Worm (Caenorhabditis elegans) whole organism, L1 larva: Measurements from ENCODE around the gene C34C6.3.

Source experiments
- aly-2 ChIP-seq: fragments of 150-350 bp; optimal IDR thresholded peaks from 2 replicates; lab custom pipeline; 2014; ENCODE audit warnings: missing biosample characterization, missing genetic modification characterization
- egl-27 ChIP-seq, 2 experiments: fragments of 150-350 bp in 1 of 2; sonication (generic microtip); optimal IDR thresholded peaks; 3 replicates each; lab custom pipeline; 2017 to 2018; ENCODE audit warnings: missing biosample characterization in 2 of 2, missing genetic modification characterization in 2 of 2, missing genetic modification reagents in 2 of 2
- fkh-10 ChIP-seq: sonication (generic microtip); optimal IDR thresholded peaks from 2 replicates; lab custom pipeline; 2017; ENCODE audit warnings: missing biosample characterization, missing genetic modification reagents, missing genetic modification characterization
- jun-1 ChIP-seq: fragments of 150-350 bp; optimal IDR thresholded peaks from 2 replicates; lab custom pipeline; 2014; ENCODE audit warnings: missing biosample characterization, missing genetic modification reagents, missing genetic modification characterization
- tbx-2 ChIP-seq: sonication (generic microtip); optimal IDR thresholded peaks from 2 replicates; lab custom pipeline; 2016; ENCODE audit warnings: missing genetic modification characterization, missing compliant biosample characterization
- unc-62 ChIP-seq: fragments of 150-350 bp; optimal IDR thresholded peaks from 2 replicates; lab custom pipeline; 2014; ENCODE audit warnings: missing biosample characterization, missing genetic modification reagents, missing genetic modification characterization

DNA sequence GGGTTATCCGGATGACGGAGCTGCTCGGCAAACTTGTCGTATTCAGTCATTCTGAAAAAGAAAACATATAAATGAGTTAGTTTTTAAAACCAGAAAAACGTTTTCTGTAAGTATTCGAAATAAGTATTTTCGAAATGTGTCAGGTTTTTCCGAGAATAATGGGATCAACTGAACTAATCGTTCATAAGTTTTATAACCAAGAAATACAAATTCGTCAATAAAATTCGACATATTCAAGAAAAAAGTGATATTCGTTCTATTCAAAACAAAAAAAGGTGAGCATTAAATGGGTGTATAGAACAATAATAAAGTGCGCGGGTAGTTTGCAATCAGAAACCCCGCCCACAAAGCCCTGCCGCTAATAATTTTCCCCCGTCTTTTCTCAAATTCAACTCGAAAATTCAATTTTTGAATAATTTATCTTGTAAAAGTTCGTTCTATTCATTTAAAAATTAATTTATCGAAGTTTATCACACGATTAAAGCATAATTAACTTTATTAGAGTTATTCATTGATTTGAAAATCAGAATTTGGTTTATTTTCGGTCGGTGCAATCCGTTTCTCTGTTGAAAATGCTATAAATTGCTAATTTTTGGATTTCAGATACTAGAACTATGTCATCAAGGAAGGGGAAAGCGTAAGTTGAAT is 24.6 kb downstream of the C34C6.3 start, which contains the start of the genes cyn-11 and T01B7.5:
- TF ChIP-seq fkh-10 (no peak), jun-1 (tag; lab: Kevin White, UChicago) (no peak), unc-62 (no peak), egl-27 (tag; optimal IDR thresholded peaks at IDR 0.05; lab: Kevin White, UChicago) (no peak), aly-2 (tag; lab: Kevin White, UChicago) (no peak), tbx-2 (tag; lab: Kevin White, UChicago) (no peak)
